ENCODE assay signal across 1 worm cellular context in the genomic region with DNA sequence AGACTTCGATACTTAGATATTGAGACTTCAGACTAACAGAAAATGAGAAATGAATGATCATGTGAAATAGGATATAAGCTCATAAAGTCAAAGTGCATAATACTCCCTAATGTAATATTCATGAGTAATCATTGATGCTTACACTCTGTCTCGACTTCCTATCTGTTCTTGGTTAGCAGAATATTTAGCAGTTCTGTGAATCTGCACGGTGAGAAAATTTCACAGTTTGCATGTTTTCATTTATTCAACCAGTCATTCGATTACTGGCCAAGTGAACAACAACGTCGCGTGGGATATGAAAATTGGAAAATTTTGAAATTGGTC.
A peak's percentile ranks its signal among the peaks of the same experiment; 100 is the strongest.
TF ChIP-seq lines count a peak whose summit lies in the region.

No protein-coding gene starts in this region.

TF ChIP-seq in whole organism, L2 larva, 48 proteins besides CTCF, POLR2A, EP300 and RAD21 (continued from another document):
- TF ChIP-seq ZK546.5 (tag; optimal IDR thresholded peaks at IDR 0.05; lab: Kevin White, UChicago) (no peak), crh-2 (tag; optimal IDR thresholded peaks at IDR 0.05; lab: Kevin White, UChicago) (peak; percentile 26)
